Fruit fly (Drosophila melanogaster): Measurements from ENCODE around the gene CG13318.

- TF ChIP-seq Abd-B (GFP tag; optimal IDR thresholded peaks at IDR 0.05), result no peak
- no peak for TF ChIP-seq usp (GFP tag; optimal IDR thresholded peaks at IDR 0.05)
- TF ChIP-seq CrebA (GFP tag; optimal IDR thresholded peaks at IDR 0.05; ENCODE audit: borderline replicate concordance), result no peak
Measured at dm6 chr3R:8812342-8812966, 40.0 kb upstream of the CG13318 start.

Measured in whole organism, wandering third instar larva.